Worm (Caenorhabditis elegans) whole organism, midembryonic: ENCODE data around the gene C10E2.2.

Source experiments
- T22C8.4 ChIP-seq: fragments of 200-800 bp; sonication (Bioruptor generic); IDR thresholded peaks from 2 replicates; pipeline ENCODE4 v1.3.6; 2022; ENCODE audit warnings: missing genetic modification characterization, missing compliant biosample characterization
- cog-1 ChIP-seq: sonication (generic microtip); optimal IDR thresholded peaks from 2 replicates; lab custom pipeline; 2016; ENCODE audit warnings: missing genetic modification characterization, missing compliant biosample characterization
- flt-1 ChIP-seq: fragments of 200-800 bp; sonication (Bioruptor generic); IDR thresholded peaks from 2 replicates; pipeline ENCODE4 v1.3.6; 2022; ENCODE audit warnings: missing genetic modification characterization, missing compliant biosample characterization
- klf-2 ChIP-seq: fragments of 200-800 bp; sonication (Bioruptor generic); conservative IDR thresholded peaks from 2 replicates; pipeline ENCODE4 v1.3.6; 2022; ENCODE audit warnings: missing genetic modification reagents, missing genetic modification characterization, missing compliant biosample characterization
- med-1 ChIP-seq: sonication (generic microtip); optimal IDR thresholded peaks from 2 replicates; lab custom pipeline; 2017; ENCODE audit warnings: missing genetic modification characterization, mild to moderate bottlenecking, missing compliant biosample characterization, antibody characterized with exemption, missing genetic modification reagents; ENCODE audit not compliant: insufficient read depth
- ref-1 ChIP-seq: fragments of 200-800 bp; sonication (Bioruptor generic); conservative IDR thresholded peaks from 2 replicates; pipeline ENCODE4 v1.3.6; 2022; ENCODE audit warnings: missing genetic modification reagents, missing genetic modification characterization, missing compliant biosample characterization
- tab-1 ChIP-seq: fragments of 200-800 bp; sonication (Bioruptor generic); IDR thresholded peaks from 2 replicates; pipeline ENCODE4 v1.3.6; 2022; ENCODE audit warnings: missing genetic modification characterization, missing compliant biosample characterization
- ztf-23 ChIP-seq: fragments of 200-800 bp; sonication (Bioruptor generic); IDR thresholded peaks from 2 replicates; pipeline ENCODE4 v1.3.6; 2022; ENCODE audit warnings: missing genetic modification reagents, missing genetic modification characterization, missing compliant biosample characterization
- ztf-29 ChIP-seq: fragments of 200-800 bp; sonication (Bioruptor generic); IDR thresholded peaks from 2 replicates; pipeline ENCODE4 v1.3.6; 2022; ENCODE audit warnings: missing genetic modification reagents, missing genetic modification characterization, missing compliant biosample characterization

ce11 chrX:16737478-16737877, 7.6 kb upstream of the C10E2.2 start:
- TF ChIP-seq T22C8.4 (GFP tag; lab: Robert Waterston, UW) (no peak), tab-1 (GFP tag; lab: Robert Waterston, UW) (no peak), ref-1 (GFP tag; lab: Robert Waterston, UW) (no peak), flt-1 (GFP tag; lab: Robert Waterston, UW) (no peak), ztf-23 (no peak), cog-1 (tag; lab: Kevin White, UChicago) (no peak), ztf-29 (GFP tag; lab: Robert Waterston, UW) (no peak), med-1 (GFP tag; lab: Kevin White, UChicago) (no peak), klf-2 (no peak)
